Fruit fly (Drosophila melanogaster) whole organism, pupa: ENCODE measurements around the gene Ptip.

Experiments used
- CG10348 ChIP-seq: fragments of 200-800 bp; sonication (Bioruptor generic); IDR thresholded peaks from 2 replicates; pipeline ENCODE4 v1.3.6; 2022; ENCODE audit warnings: missing biosample characterization, missing genetic modification characterization
- CG12605 ChIP-seq: fragments of 200-800 bp; sonication (Bioruptor generic); IDR thresholded peaks from 2 replicates; pipeline ENCODE4 v1.3.6; 2022; ENCODE audit warnings: missing biosample characterization, missing genetic modification characterization
- CG34367 ChIP-seq: fragments of 200-800 bp; sonication (Bioruptor generic); optimal IDR thresholded peaks from 2 replicates; lab custom pipeline; 2018; ENCODE audit warnings: missing biosample characterization, mild to moderate bottlenecking, missing genetic modification characterization
- CG4496 ChIP-seq: fragments of 200-800 bp; sonication (Bioruptor generic); IDR thresholded peaks from 3 replicates; pipeline ENCODE4 v1.3.6; 2022; ENCODE audit warnings: missing biosample characterization, missing genetic modification characterization
- D1 ChIP-seq: fragments of 200-800 bp; sonication (Bioruptor generic); optimal IDR thresholded peaks from 2 replicates; lab custom pipeline; 2018; ENCODE audit warnings: missing biosample characterization, mild to moderate bottlenecking, missing genetic modification characterization, moderate library complexity
- Ets98B ChIP-seq: fragments of 200-800 bp; sonication (Bioruptor generic); IDR thresholded peaks from 2 replicates; pipeline ENCODE4 v1.3.6; 2022; ENCODE audit warnings: missing biosample characterization, missing genetic modification characterization
- Pif1B ChIP-seq: fragments of 200-800 bp; sonication (Bioruptor generic); optimal IDR thresholded peaks from 3 replicates; lab custom pipeline; 2016; ENCODE audit warnings: missing biosample characterization, missing genetic modification characterization

- no peak for TF ChIP-seq CG34367 (tag; lab: Kevin White, UChicago)
- TF ChIP-seq D1 (tag; lab: Kevin White, UChicago): no peak
- TF ChIP-seq CG4496 (GFP tag; lab: Robert Waterston, UW): peak; percentile 51; the same call in 1 of the 3 replicates
- TF ChIP-seq CG10348: no peak
- TF ChIP-seq Ets98B: 0 out of 2 replicates have a peak, but pooled peaks have one; percentile 5
- no peak for TF ChIP-seq Pif1B (GFP tag; lab: Kevin White, UChicago)
- TF ChIP-seq CG12605 (GFP tag; lab: Robert Waterston, UW): no peak
Measured at dm6 chr3L:14031171-14032126, 2.5 kb upstream of the Ptip start, which contains the start of the genes CG6650 and endos.
